Worm (Caenorhabditis elegans): ENCODE results near the gene Y58A7A.2.

DNA sequence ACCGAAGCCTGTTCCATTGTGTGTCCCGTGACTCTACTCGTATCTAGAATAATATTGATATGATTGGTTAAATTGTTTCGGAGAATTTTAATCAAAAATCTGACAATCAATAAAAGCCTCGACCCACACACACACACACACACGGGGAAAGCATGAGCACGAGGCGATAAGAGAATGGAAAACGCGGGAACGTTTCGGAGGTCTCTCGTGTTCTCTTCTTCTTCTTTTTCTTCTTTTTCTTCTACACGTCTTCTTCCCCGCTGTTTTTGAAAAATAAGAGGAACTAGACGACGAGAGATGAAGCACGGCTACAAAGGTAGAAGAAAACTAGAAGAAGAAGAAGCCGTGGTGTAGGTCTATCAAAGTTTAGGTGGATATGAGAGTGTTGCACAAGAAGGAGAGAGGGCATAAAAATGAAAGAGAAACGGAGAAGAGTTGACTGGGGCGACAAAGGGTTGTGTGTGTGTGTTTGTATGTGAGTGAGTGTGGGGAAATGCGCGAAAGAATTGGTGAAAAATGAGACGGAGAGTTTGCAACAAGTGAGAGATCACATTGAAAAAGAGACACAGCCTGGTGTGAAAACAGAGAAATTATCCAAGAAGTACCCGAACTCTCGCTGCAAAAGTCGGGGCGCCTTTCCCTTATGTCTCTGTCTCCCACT is 7.1 kb downstream of the Y58A7A.2 start, which contains the start of gene mlk-1:
- TF ChIP-seq ztf-4 (tag; optimal IDR thresholded peaks at IDR 0.05) (no peak), ceh-28 (tag; optimal IDR thresholded peaks at IDR 0.05) (peak; percentile 37), ama-1 (optimal IDR thresholded peaks at IDR 0.05) (peak; percentile 26), fkh-10 (GFP tag; optimal IDR thresholded peaks at IDR 0.05) (peak; percentile 89), nhr-237 (tag; optimal IDR thresholded peaks at IDR 0.05) (no peak), nhr-23 (tag; optimal IDR thresholded peaks at IDR 0.05) (peak; percentile 48)

Measured in whole organism, L3 larva.